Worm (Caenorhabditis elegans) whole organism, L4 larva: ENCODE measurements around the gene abhd-12.

Source experiments
- aha-1 ChIP-seq: fragments of 150-350 bp; peaks from one replicate; lab custom pipeline; 2014; ENCODE audit warnings: missing biosample characterization, missing genetic modification characterization
- cey-2 ChIP-seq: sonication (generic microtip); optimal IDR thresholded peaks from 3 replicates; lab custom pipeline; 2017; ENCODE audit warnings: missing genetic modification characterization, mild to moderate bottlenecking, missing compliant biosample characterization, antibody characterized with exemption, borderline replicate concordance; ENCODE audit not compliant: insufficient read depth
- lin-13 ChIP-seq: fragments of 150-350 bp; optimal IDR thresholded peaks from 2 replicates; lab custom pipeline; 2014; ENCODE audit warnings: missing biosample characterization, missing genetic modification reagents, missing genetic modification characterization
- lin-15B ChIP-seq: fragments of 150-350 bp; sonication (generic microtip); optimal IDR thresholded peaks from 3 replicates; lab custom pipeline; 2014; ENCODE audit warnings: missing biosample characterization, missing genetic modification characterization

DNA sequence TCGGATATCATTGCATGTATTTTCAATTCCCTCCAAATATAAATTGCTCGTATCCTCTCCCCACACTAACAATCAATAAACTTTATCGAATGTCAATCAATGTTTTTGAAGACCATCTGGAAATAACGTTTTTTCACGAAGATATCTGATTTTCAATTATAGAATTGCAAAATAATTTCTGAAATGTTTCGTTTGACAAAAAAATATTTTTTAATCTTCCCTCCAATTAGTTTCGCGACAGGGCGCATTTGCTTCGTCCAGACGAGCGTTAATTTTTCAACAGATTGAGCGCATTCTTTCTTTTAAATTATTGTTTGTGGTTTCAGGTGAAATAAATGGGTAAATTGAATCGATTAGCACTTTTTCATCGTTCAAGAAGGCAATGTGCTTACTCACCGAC, 47.4 kb downstream of the abhd-12 start, which contains the start of gene vars-1:
- TF ChIP-seq aha-1 = peak; percentile 11
- TF ChIP-seq lin-13 = no peak
- no peak for TF ChIP-seq lin-15B (tag; lab: Kevin White, UChicago)
- TF ChIP-seq cey-2 (tag; lab: Kevin White, UChicago) = no peak
